Worm (Caenorhabditis elegans) whole organism, L4 larva: ENCODE measurements around the gene srh-138.

Source experiments
- dpl-1 ChIP-seq: fragments of 150-350 bp; optimal IDR thresholded peaks from 2 replicates; lab custom pipeline; 2014; ENCODE audit warnings: missing biosample characterization, missing genetic modification reagents, missing genetic modification characterization
- fos-1 ChIP-seq: fragments of 150-350 bp; optimal IDR thresholded peaks from 2 replicates; lab custom pipeline; 2014; ENCODE audit warnings: missing biosample characterization, missing genetic modification characterization
- mdl-1 ChIP-seq, 2 experiments: fragments of 150-350 bp in 1 of 2; sonication (generic microtip) in 1 of 2; optimal IDR thresholded peaks; 2 replicates each; lab custom pipeline; 2014 to 2017; ENCODE audit warnings: missing biosample characterization in 2 of 2, missing genetic modification characterization in 2 of 2

ce11 chrV:16446191-16446590, 24.6 kb downstream of the srh-138 start:
- TF ChIP-seq fos-1 (tag; lab: Kevin White, UChicago) (no peak), dpl-1 (GFP tag; lab: Kevin White, UChicago) (no peak), mdl-1 (tag; optimal IDR thresholded peaks at IDR 0.05; lab: Kevin White, UChicago) (no peak)
